Worm (Caenorhabditis elegans) whole organism, early embryonic: ENCODE data around the gene mec-5.

Experiments used
- B0310.2 ChIP-seq: sonication (generic microtip); optimal IDR thresholded peaks from 2 replicates; lab custom pipeline; 2016; ENCODE audit warnings: mild to moderate bottlenecking, missing genetic modification characterization, missing compliant biosample characterization
- F13C5.2 ChIP-seq: sonication (generic microtip); optimal IDR thresholded peaks from 2 replicates; lab custom pipeline; 2017; ENCODE audit warnings: mild to moderate bottlenecking, missing genetic modification characterization, inconsistent platforms, missing compliant biosample characterization
- aly-1 ChIP-seq: sonication (generic microtip); optimal IDR thresholded peaks from 2 replicates; lab custom pipeline; 2016; ENCODE audit warnings: missing genetic modification characterization, missing compliant biosample characterization
- ama-1 ChIP-seq: fragments of 150-350 bp; optimal IDR thresholded peaks from 2 replicates; lab custom pipeline; 2014
- ceh-13 ChIP-seq: fragments of 200-800 bp; sonication (Bioruptor generic); optimal IDR thresholded peaks from 2 replicates; lab custom pipeline; 2018; ENCODE audit warnings: mild to moderate bottlenecking, missing genetic modification characterization, missing compliant biosample characterization
- ceh-36 ChIP-seq: sonication (generic microtip); optimal IDR thresholded peaks from 2 replicates; lab custom pipeline; 2016; ENCODE audit warnings: missing genetic modification characterization, inconsistent platforms, missing compliant biosample characterization
- ets-7 ChIP-seq: sonication (generic microtip); optimal IDR thresholded peaks from 2 replicates; lab custom pipeline; 2016; ENCODE audit warnings: missing genotype, missing genetic modification characterization, missing compliant biosample characterization
- flt-1 ChIP-seq: fragments of 200-800 bp; sonication (Bioruptor generic); IDR thresholded peaks from 2 replicates; pipeline ENCODE4 v1.3.6; 2022; ENCODE audit warnings: missing genetic modification characterization, missing compliant biosample characterization
- hmbx-1 ChIP-seq: sonication (generic microtip); optimal IDR thresholded peaks from 2 replicates; lab custom pipeline; 2016; ENCODE audit warnings: mild to moderate bottlenecking, missing genetic modification characterization, missing compliant biosample characterization
- hmg-4 ChIP-seq: fragments of 200-800 bp; sonication (Bioruptor generic); optimal IDR thresholded peaks from 2 replicates; lab custom pipeline; 2018; ENCODE audit warnings: mild to moderate bottlenecking, missing genetic modification characterization, missing compliant biosample characterization
- hnd-1 ChIP-seq: sonication (generic microtip); optimal IDR thresholded peaks from 2 replicates; lab custom pipeline; 2016; ENCODE audit warnings: missing genetic modification characterization, missing compliant biosample characterization
- pes-1 ChIP-seq: fragments of 200-800 bp; sonication (Bioruptor generic); IDR thresholded peaks from 2 replicates; pipeline ENCODE4 v1.3.6; 2022; ENCODE audit warnings: missing genetic modification reagents, missing genetic modification characterization, missing compliant biosample characterization
- scrt-1 ChIP-seq: fragments of 200-800 bp; sonication (Bioruptor generic); IDR thresholded peaks from 2 replicates; pipeline ENCODE4 v1.3.6; 2022; ENCODE audit warnings: missing genetic modification characterization, missing compliant biosample characterization
- sea-1 ChIP-seq: fragments of 200-800 bp; sonication (Bioruptor generic); conservative IDR thresholded peaks from 2 replicates; pipeline ENCODE4 v1.3.6; 2022; ENCODE audit warnings: missing genetic modification characterization, missing compliant biosample characterization
- tbx-11 ChIP-seq: fragments of 200-800 bp; sonication (Bioruptor generic); IDR thresholded peaks from 2 replicates; pipeline ENCODE4 v1.3.6; 2022; ENCODE audit warnings: missing genetic modification characterization, missing compliant biosample characterization
- tbx-37 ChIP-seq: fragments of 200-800 bp; sonication (Bioruptor generic); conservative IDR thresholded peaks from 2 replicates; pipeline ENCODE4 v1.3.6; 2022; ENCODE audit warnings: missing genetic modification reagents, missing genetic modification characterization, missing compliant biosample characterization
- tra-4 ChIP-seq: sonication (generic microtip); optimal IDR thresholded peaks from 2 replicates; lab custom pipeline; 2017; ENCODE audit warnings: missing genetic modification characterization, missing compliant biosample characterization

The mec-5 gene

DNA sequence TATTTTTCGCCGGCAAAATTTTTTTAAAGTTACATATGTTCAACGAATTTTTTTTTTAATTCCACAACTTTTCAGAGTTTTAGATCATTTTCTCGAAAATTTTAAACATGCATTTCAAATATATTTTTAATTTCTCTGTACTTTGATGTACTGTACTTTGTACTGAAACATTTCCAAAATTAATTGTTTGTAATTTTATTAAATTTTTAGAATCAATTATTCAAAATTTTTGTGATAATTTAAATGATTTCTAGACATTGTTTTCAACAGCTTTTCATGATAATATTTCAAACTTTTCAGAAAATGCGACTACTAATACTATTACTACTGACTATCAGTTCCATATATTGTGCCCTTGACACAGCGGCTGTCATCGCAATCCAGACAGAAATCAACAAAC, at the start of gene mec-5:
Gene mec-5 (plus strand): TSS at position 301 of the 400 bp plus-strand sequence.
- TF ChIP-seq aly-1, result no peak
- TF ChIP-seq ets-7 (tag; lab: Kevin White, UChicago), result no peak
- no peak for TF ChIP-seq hnd-1 (tag; lab: Kevin White, UChicago)
- no peak for TF ChIP-seq sea-1 (GFP tag; lab: Robert Waterston, UW)
- no peak for TF ChIP-seq hmg-4
- TF ChIP-seq tra-4 (tag; lab: Kevin White, UChicago), result no peak
- TF ChIP-seq tbx-11 (GFP tag; lab: Robert Waterston, UW), result no peak
- TF ChIP-seq tbx-37 (GFP tag; lab: Robert Waterston, UW), result no peak
- TF ChIP-seq flt-1, result no peak
- TF ChIP-seq hmbx-1 (tag; lab: Kevin White, UChicago), result no peak
- TF ChIP-seq F13C5.2 (tag; lab: Kevin White, UChicago), result no peak

DNA sequence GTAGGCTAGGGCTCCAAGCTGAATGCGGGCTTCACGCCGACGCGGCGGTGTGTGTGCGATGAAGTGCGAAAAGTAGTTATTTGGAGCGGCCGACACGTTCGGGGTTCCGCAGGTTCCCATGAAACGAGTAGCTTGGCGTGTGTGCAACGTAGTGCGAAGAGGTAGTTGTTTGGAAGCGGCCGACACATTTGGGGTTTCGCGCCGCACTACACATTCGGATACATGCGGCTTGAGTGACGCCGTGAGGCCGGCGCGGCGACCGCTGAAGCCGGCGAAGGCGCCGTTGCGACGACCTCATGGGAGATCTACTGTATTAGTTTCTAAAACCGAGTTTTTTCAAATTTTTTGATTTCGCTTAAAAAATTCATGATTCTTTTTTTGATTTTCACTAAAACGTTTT, 42.6 kb upstream of the mec-5 start:
- TF ChIP-seq hmbx-1 (tag; lab: Kevin White, UChicago), result no peak
- TF ChIP-seq aly-1, result no peak
- no peak for TF ChIP-seq ama-1 (lab: Kevin White, UChicago)
- TF ChIP-seq ceh-36 (tag; lab: Kevin White, UChicago), result no peak
- TF ChIP-seq pes-1 (GFP tag; lab: Robert Waterston, UW), result no peak
- TF ChIP-seq tbx-37 (GFP tag; lab: Robert Waterston, UW), result no peak
- no peak for TF ChIP-seq B0310.2 (tag; lab: Kevin White, UChicago)
- no peak for TF ChIP-seq tra-4 (tag; lab: Kevin White, UChicago)
- TF ChIP-seq tbx-11 (GFP tag; lab: Robert Waterston, UW), result no peak
- TF ChIP-seq ets-7 (tag; lab: Kevin White, UChicago), result no peak
- no peak for TF ChIP-seq sea-1 (GFP tag; lab: Robert Waterston, UW)
- no peak for TF ChIP-seq ceh-13
- TF ChIP-seq flt-1, result no peak
- TF ChIP-seq scrt-1 (GFP tag; lab: Robert Waterston, UW), result no peak
- no peak for TF ChIP-seq hmg-4
- no peak for TF ChIP-seq hnd-1 (tag; lab: Kevin White, UChicago)

DNA sequence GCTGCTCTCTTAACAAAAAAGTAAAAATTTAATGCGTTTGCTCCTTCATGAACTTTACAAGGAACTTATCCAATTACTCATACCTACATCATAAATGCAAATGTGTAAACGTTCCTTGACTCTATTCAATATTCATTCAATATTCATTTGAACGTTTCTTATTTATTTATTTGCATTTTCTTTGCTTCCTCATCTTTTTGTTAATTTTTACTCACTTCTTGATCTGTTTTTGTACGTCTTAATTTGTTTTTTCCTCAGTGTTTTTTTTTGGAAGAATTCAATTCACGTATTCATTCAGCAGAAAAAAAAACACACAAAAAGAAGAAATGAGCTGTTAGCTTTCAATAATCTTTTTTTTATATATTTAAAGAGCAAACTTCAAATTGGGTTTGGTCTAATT, 41.0 kb upstream of the mec-5 start:
- TF ChIP-seq hnd-1 (tag; lab: Kevin White, UChicago), result no peak

DNA sequence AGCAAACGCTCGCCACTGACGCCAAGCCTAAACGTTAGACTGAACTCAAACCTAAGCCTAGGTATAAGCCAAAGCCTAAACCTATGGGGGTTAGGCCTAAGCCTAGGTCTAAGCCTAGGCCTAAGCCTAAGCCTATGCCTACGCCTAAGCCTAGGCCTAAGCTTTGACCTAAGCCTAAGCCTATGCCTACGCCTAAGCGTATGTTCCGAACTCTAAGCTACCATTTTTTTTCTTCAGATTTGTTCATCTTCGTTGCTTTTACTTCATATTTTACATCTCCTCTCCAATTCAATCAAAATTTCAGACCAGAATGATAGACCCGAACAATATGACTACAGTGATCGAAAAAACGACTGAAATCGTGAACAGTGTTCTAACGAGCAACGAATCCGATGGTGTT, 33.5 kb upstream of the mec-5 start, which contains the start of gene npr-33:
Gene npr-33 (plus strand): TSS at position 301 of the 400 bp plus-strand sequence.
- no peak for TF ChIP-seq scrt-1 (GFP tag; lab: Robert Waterston, UW)
- no peak for TF ChIP-seq pes-1 (GFP tag; lab: Robert Waterston, UW)
- no peak for TF ChIP-seq ama-1 (lab: Kevin White, UChicago)

DNA sequence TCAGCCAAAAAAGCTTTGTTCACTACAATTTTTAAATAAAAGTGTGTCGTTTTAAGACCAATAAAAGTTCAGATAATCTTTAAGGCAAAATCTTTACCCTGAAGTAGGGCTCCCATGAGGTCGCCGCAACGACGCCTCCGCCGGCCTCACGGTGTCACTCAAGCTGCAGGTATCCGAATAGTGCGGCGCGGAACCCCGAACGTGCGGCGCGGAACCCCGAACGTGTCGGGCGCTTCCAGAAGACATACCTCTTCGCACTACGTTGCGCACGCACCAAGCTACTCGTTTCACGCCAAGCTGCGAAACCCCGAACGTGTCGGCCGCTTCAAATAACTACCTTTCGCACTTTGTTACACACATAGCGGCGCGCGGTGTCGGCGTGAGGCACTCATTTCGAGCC, 31.0 kb upstream of the mec-5 start:
- TF ChIP-seq hnd-1 (tag; lab: Kevin White, UChicago), result no peak
- TF ChIP-seq hmbx-1 (tag; lab: Kevin White, UChicago), result no peak
- no peak for TF ChIP-seq F13C5.2 (tag; lab: Kevin White, UChicago)
- no peak for TF ChIP-seq scrt-1 (GFP tag; lab: Robert Waterston, UW)
- TF ChIP-seq flt-1, result no peak
- no peak for TF ChIP-seq tbx-37 (GFP tag; lab: Robert Waterston, UW)
- TF ChIP-seq tra-4 (tag; lab: Kevin White, UChicago), result no peak
- no peak for TF ChIP-seq hmg-4
- TF ChIP-seq aly-1, result no peak
- TF ChIP-seq ceh-36 (tag; lab: Kevin White, UChicago), result no peak
- TF ChIP-seq B0310.2 (tag; lab: Kevin White, UChicago), result no peak

DNA sequence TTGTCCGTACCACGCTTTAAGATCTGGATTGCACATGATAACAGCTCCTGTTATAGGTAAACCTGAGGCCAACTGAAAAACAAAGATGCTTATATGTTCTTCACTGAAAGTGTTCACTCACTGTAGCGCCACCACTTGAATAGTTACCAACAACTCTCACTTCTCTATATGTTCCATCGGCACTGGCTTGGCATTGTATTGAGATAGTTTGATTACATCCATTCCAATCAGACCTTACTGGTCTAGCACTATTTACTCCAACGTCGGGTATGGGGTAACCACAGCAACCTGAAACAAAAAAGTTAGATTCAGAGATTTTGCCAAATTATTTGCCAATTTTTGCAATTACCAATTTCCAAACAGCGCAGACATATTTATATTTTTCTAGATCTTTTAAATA, 28.0 kb upstream of the mec-5 start:
- TF ChIP-seq tbx-37 (GFP tag; lab: Robert Waterston, UW), result no peak

DNA sequence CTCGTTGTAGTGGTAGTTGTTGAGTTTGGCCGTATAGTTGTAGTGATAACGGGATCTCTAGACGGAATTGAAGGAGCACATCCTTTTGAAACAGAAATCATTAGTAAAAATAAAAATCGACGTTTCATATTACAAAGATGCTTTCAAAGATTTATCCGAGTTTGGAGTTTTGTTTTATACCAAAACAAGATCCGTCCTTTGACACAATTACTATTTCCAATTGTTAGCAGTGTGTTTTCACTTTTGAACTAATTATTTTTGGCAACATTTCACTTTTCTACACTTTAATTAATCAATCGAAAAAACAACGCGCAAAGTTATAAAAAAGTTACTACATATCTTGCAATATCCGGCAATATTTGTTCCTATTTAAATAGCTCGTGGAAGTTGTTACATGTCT, 26.8 kb upstream of the mec-5 start, which contains the start of the genes F31B9.4 and F31B9.2:
Gene F31B9.4 (minus strand): TSS at position 101 of the 400 bp plus-strand sequence.
Gene F31B9.2 (plus strand): TSS at position 368 of the 400 bp plus-strand sequence.
- TF ChIP-seq tra-4 (tag; lab: Kevin White, UChicago), result no peak
- TF ChIP-seq hmbx-1 (tag; lab: Kevin White, UChicago), result no peak
- no peak for TF ChIP-seq ets-7 (tag; lab: Kevin White, UChicago)
- no peak for TF ChIP-seq hmg-4
- no peak for TF ChIP-seq aly-1
- no peak for TF ChIP-seq sea-1 (GFP tag; lab: Robert Waterston, UW)
- no peak for TF ChIP-seq tbx-37 (GFP tag; lab: Robert Waterston, UW)
- TF ChIP-seq F13C5.2 (tag; lab: Kevin White, UChicago), result no peak
- TF ChIP-seq hnd-1 (tag; lab: Kevin White, UChicago), result no peak
- no peak for TF ChIP-seq tbx-11 (GFP tag; lab: Robert Waterston, UW)
- no peak for TF ChIP-seq scrt-1 (GFP tag; lab: Robert Waterston, UW)
- TF ChIP-seq ceh-36 (tag; lab: Kevin White, UChicago), result no peak
- TF ChIP-seq B0310.2 (tag; lab: Kevin White, UChicago), result no peak
- TF ChIP-seq flt-1, result no peak
- TF ChIP-seq ama-1 (lab: Kevin White, UChicago), result no peak
- no peak for TF ChIP-seq ceh-13
- no peak for TF ChIP-seq pes-1 (GFP tag; lab: Robert Waterston, UW)

DNA sequence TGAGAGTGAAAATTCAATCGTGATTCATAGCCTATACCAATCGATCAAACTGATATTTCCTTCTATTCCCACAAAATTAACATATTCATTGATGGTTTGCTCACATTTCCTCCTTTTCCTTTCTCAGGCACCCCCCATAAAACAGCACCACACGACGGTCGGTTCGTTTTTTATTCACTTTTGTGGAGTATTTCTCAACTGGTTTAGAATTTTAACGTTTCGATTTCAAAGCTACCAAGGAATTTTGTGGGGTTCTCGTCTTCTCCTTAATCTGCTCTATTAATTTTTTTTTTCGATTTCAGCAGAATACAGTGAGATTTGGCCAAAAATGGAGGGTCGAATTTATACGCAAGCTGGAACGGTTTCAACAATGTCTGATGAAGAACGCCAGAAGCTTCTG, 24.4 kb upstream of the mec-5 start, which contains the start of gene F31B9.7:
Gene F31B9.7 (plus strand): TSS at position 301 of the 400 bp plus-strand sequence.
- TF ChIP-seq tra-4 (tag; lab: Kevin White, UChicago) (no peak), tbx-37 (GFP tag; lab: Robert Waterston, UW) (no peak), pes-1 (GFP tag; lab: Robert Waterston, UW) (no peak), F13C5.2 (tag; lab: Kevin White, UChicago) (no peak), scrt-1 (GFP tag; lab: Robert Waterston, UW) (no peak), flt-1 (no peak), hmg-4 (no peak), hmbx-1 (tag; lab: Kevin White, UChicago) (no peak), tbx-11 (GFP tag; lab: Robert Waterston, UW) (no peak), ama-1 (lab: Kevin White, UChicago) (no peak), ceh-13 (no peak), ceh-36 (tag; lab: Kevin White, UChicago) (no peak), ets-7 (tag; lab: Kevin White, UChicago) (no peak), sea-1 (GFP tag; lab: Robert Waterston, UW) (no peak), B0310.2 (tag; lab: Kevin White, UChicago) (no peak), hnd-1 (tag; lab: Kevin White, UChicago) (no peak), aly-1 (no peak)
